Worm (Caenorhabditis elegans): ENCODE data around the gene F09C6.3.

ce11 chrV:16911294-16911693 lies 31.3 kb upstream of the F09C6.3 start:
- TF ChIP-seq unc-39 (tag; optimal IDR thresholded peaks at IDR 0.05) (no peak), skn-1 (tag; optimal IDR thresholded peaks at IDR 0.05) (no peak), ama-1 (optimal IDR thresholded peaks at IDR 0.05) (no peak), pqm-1 (tag; optimal IDR thresholded peaks at IDR 0.05) (peak; percentile 10), nhr-28 (tag; optimal IDR thresholded peaks at IDR 0.05) (no peak), elt-1 (tag; optimal IDR thresholded peaks at IDR 0.05) (no peak), aly-2 (tag; optimal IDR thresholded peaks at IDR 0.05) (no peak), unc-62 (GFP tag; optimal IDR thresholded peaks at IDR 0.05) (no peak), elt-2 (tag; optimal IDR thresholded peaks at IDR 0.05) (peak; percentile 44), nhr-12 (tag; optimal IDR thresholded peaks at IDR 0.05) (no peak)

Measured in whole organism, L3 larva.